Fruit fly (Drosophila melanogaster): ENCODE results near the gene CG16711.

The CG16711 gene

DNA sequence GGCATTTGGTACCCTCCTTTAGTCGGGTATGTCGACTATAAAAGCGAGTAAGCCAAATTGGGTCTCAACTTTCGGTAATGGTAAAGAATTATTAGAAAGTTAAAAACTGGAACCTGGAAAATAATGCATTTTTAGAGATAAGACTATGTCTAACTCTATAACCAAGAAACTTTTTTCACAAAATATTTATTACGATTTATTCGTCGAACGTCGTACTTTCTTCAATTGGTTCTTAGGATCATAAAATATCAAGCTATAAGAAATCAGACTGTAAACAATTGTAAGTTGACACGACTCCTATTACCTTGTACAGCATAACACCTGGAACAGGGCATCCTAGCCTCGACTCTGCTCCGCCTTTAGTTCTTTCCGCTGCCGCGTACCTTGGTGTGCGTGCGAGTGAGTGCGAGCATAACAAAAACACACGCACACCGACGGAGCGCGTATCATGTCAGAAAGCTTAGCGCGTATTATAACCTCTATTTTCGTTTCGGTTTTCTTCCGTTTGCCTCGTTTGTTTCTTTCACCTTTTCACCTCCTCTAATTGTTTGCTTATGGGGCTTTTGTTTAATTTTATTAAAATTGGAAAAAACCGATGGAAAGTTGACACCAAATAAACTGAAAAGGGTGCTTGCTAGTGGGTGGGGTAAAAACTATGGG is 11.1 kb upstream of the CG16711 start (continued):
- TF ChIP-seq CG11085 (GFP tag; IDR thresholded peaks at IDR 0.05) = 0 out of 2 replicates have a peak, but pooled peaks have one; percentile 53
- peak; percentile 76 for TF ChIP-seq CG3995 (GFP tag; optimal IDR thresholded peaks at IDR 0.05)
- TF ChIP-seq lola (GFP tag; optimal IDR thresholded peaks at IDR 0.05) = peak in 1 of 3 experiments; percentile 95
- TF ChIP-seq CG18599 (GFP tag; optimal IDR thresholded peaks at IDR 0.05) = peak; percentile 97
- peak; percentile 83 for TF ChIP-seq CG12769 (tag; optimal IDR thresholded peaks at IDR 0.05)
- TF ChIP-seq scrt (GFP tag; optimal IDR thresholded peaks at IDR 0.05) = peak; percentile 90
- TF ChIP-seq Hand (GFP tag; optimal IDR thresholded peaks at IDR 0.05) = peak; percentile 96
- TF ChIP-seq crp (GFP tag; optimal IDR thresholded peaks at IDR 0.05) = peak in 1 of 2 experiments; percentile 66
- peak; percentile 98 for TF ChIP-seq CG18262 (tag; optimal IDR thresholded peaks at IDR 0.05)
- TF ChIP-seq dimm (GFP tag; IDR thresholded peaks at IDR 0.05) = peak; percentile 79
- TF ChIP-seq oc (tag; optimal IDR thresholded peaks at IDR 0.05) = peak; percentile 33
- TF ChIP-seq CG10431 (GFP tag; optimal IDR thresholded peaks at IDR 0.05) = peak; percentile 84
- TF ChIP-seq peb (GFP tag; IDR thresholded peaks at IDR 0.05) = peak; percentile 84
- peak; percentile 88; the same call in 1 of the 2 replicates for TF ChIP-seq HLH3B (GFP tag; IDR thresholded peaks at IDR 0.05)
- peak; percentile 56 for TF ChIP-seq corto (GFP tag; optimal IDR thresholded peaks at IDR 0.05)
- TF ChIP-seq CG6175 (GFP tag; IDR thresholded peaks at IDR 0.05) = peak; percentile 79; the same call in 1 of the 3 replicates
- peak; percentile 69 for TF ChIP-seq Doc2 (GFP tag; IDR thresholded peaks at IDR 0.05)
- TF ChIP-seq nau (GFP tag; optimal IDR thresholded peaks at IDR 0.05) = peak; percentile 92
- peak; percentile 81 for TF ChIP-seq CG30020 (tag; optimal IDR thresholded peaks at IDR 0.05)
- peak; percentile 51; the same call in 1 of the 2 replicates for TF ChIP-seq sim (GFP tag; IDR thresholded peaks at IDR 0.05)
- TF ChIP-seq Jarid2 (GFP tag; optimal IDR thresholded peaks at IDR 0.05) = peak; percentile 86
- peak; percentile 92 for TF ChIP-seq repo (GFP tag; optimal IDR thresholded peaks at IDR 0.05)
- peak; percentile 96 for TF ChIP-seq grau (tag; optimal IDR thresholded peaks at IDR 0.05)
- peak; percentile 9 for TF ChIP-seq pzg (GFP tag; optimal IDR thresholded peaks at IDR 0.05)
- peak; percentile 95 for TF ChIP-seq CG1602 (GFP tag; optimal IDR thresholded peaks at IDR 0.05)
- no peak for TF ChIP-seq CG7271 (tag; optimal IDR thresholded peaks at IDR 0.05)
- peak; percentile 87 for TF ChIP-seq ssp (GFP tag; IDR thresholded peaks at IDR 0.05)
- peak; percentile 81 for TF ChIP-seq salm (tag; optimal IDR thresholded peaks at IDR 0.05)
- peak; percentile 93 for TF ChIP-seq ERR (GFP tag; optimal IDR thresholded peaks at IDR 0.05)
- TF ChIP-seq bigmax (GFP tag; optimal IDR thresholded peaks at IDR 0.05) = peak; percentile 89
- peak; percentile 94 for TF ChIP-seq Atf6 (GFP tag; IDR thresholded peaks at IDR 0.05)
- TF ChIP-seq jigr1 (GFP tag; IDR thresholded peaks at IDR 0.05) = peak; percentile 82; the same call in 2 of the 3 replicates
- no peak for TF ChIP-seq Tbp (GFP tag; optimal IDR thresholded peaks at IDR 0.05)
- peak; percentile 66; the same call in 1 of the 2 replicates for TF ChIP-seq ham (GFP tag; IDR thresholded peaks at IDR 0.05)
- TF ChIP-seq lbe (GFP tag; optimal IDR thresholded peaks at IDR 0.05) = peak; percentile 78
- peak; percentile 86 for TF ChIP-seq CG1603 (tag; optimal IDR thresholded peaks at IDR 0.05)
- TF ChIP-seq CG14860 (GFP tag; IDR thresholded peaks at IDR 0.05; ENCODE audit: partially characterized antibody) = no peak
- TF ChIP-seq rib (GFP tag; IDR thresholded peaks at IDR 0.05) = peak; percentile 77
- peak; percentile 68 for TF ChIP-seq MTF-1 (GFP tag; optimal IDR thresholded peaks at IDR 0.05; ENCODE audit: borderline replicate concordance)
- peak; percentile 93 for TF ChIP-seq lmd (GFP tag; IDR thresholded peaks at IDR 0.05)
- no peak for TF ChIP-seq CG34224 (GFP tag; IDR thresholded peaks at IDR 0.05; ENCODE audit: partially characterized antibody)
- peak; percentile 97 for TF ChIP-seq maf-S (GFP tag; optimal IDR thresholded peaks at IDR 0.05)
- no peak for TF ChIP-seq sc (optimal IDR thresholded peaks at IDR 0.05)
- peak; percentile 95 for TF ChIP-seq sc (GFP tag; optimal IDR thresholded peaks at IDR 0.05)
- peak; percentile 97 for TF ChIP-seq CG7786 (GFP tag; optimal IDR thresholded peaks at IDR 0.05)
- peak; percentile 91 for TF ChIP-seq emc (GFP tag; optimal IDR thresholded peaks at IDR 0.05)
- TF ChIP-seq CG6791 (GFP tag; IDR thresholded peaks at IDR 0.05; ENCODE audit: partially characterized antibody) = no peak
- TF ChIP-seq cas (GFP tag; IDR thresholded peaks at IDR 0.05) = peak; percentile 53
- peak; percentile 62; the same call in 1 of the 2 replicates for TF ChIP-seq MBD-R2 (GFP tag; IDR thresholded peaks at IDR 0.05)

Data from whole organism, embryonic.